Worm (Caenorhabditis elegans) whole organism, late embryonic: Measurements from ENCODE around the gene C24H10.3.

Experiments used
- C38D4.7 ChIP-seq: fragments of 200-800 bp; sonication (Bioruptor generic); optimal IDR thresholded peaks from 2 replicates; lab custom pipeline; 2018; ENCODE audit warnings: mild to moderate bottlenecking, missing genetic modification characterization, moderate library complexity, missing compliant biosample characterization
- K09A11.1 ChIP-seq: sonication (generic microtip); optimal IDR thresholded peaks from 2 replicates; lab custom pipeline; 2017; ENCODE audit warnings: antibody characterized with exemption, mild to moderate bottlenecking, missing genetic modification characterization, missing compliant biosample characterization; ENCODE audit not compliant: insufficient read depth
- Y22D7AL.16 ChIP-seq: sonication (generic microtip); optimal IDR thresholded peaks from 2 replicates; lab custom pipeline; 2016; ENCODE audit warnings: missing genetic modification characterization, missing compliant biosample characterization
- ahr-1 ChIP-seq: sonication (generic microtip); optimal IDR thresholded peaks from 2 replicates; lab custom pipeline; 2016; ENCODE audit warnings: missing genetic modification characterization, missing compliant biosample characterization
- ceh-18 ChIP-seq: sonication (generic microtip); optimal IDR thresholded peaks from 2 replicates; lab custom pipeline; 2016; ENCODE audit warnings: missing genetic modification characterization, missing compliant biosample characterization
- ceh-19 ChIP-seq: fragments of 200-800 bp; sonication (Bioruptor generic); optimal IDR thresholded peaks from 2 replicates; lab custom pipeline; 2018; ENCODE audit warnings: mild to moderate bottlenecking, missing genetic modification characterization, missing compliant biosample characterization
- ceh-2 ChIP-seq: sonication (generic microtip); optimal IDR thresholded peaks from 2 replicates; lab custom pipeline; 2016; ENCODE audit warnings: missing genotype, missing genetic modification characterization, missing compliant biosample characterization
- ceh-22 ChIP-seq: sonication (generic microtip); optimal IDR thresholded peaks from 2 replicates; lab custom pipeline; 2017; ENCODE audit warnings: missing biosample characterization, missing genetic modification characterization
- ceh-34 ChIP-seq: sonication (generic microtip); optimal IDR thresholded peaks from 2 replicates; lab custom pipeline; 2016; ENCODE audit warnings: mild to moderate bottlenecking, missing genetic modification characterization, missing compliant biosample characterization
- ceh-45 ChIP-seq: fragments of 200-800 bp; sonication (Bioruptor generic); IDR thresholded peaks from 2 replicates; pipeline ENCODE4 v1.3.6; 2022; ENCODE audit warnings: missing genetic modification reagents, missing genetic modification characterization, missing compliant biosample characterization
- ceh-48 ChIP-seq: sonication (generic microtip); optimal IDR thresholded peaks from 2 replicates; lab custom pipeline; 2016; ENCODE audit warnings: missing genetic modification characterization, inconsistent platforms, missing compliant biosample characterization
- ceh-6 ChIP-seq: fragments of 200-800 bp; sonication (Bioruptor generic); optimal IDR thresholded peaks from 2 replicates; lab custom pipeline; 2018; ENCODE audit warnings: mild to moderate bottlenecking, missing genetic modification characterization, missing compliant biosample characterization
- ceh-9 ChIP-seq: sonication (generic microtip); optimal IDR thresholded peaks from 2 replicates; lab custom pipeline; 2016; ENCODE audit warnings: mild to moderate bottlenecking, missing genetic modification characterization, inconsistent platforms, missing compliant biosample characterization
- che-1 ChIP-seq: sonication (generic microtip); optimal IDR thresholded peaks from 2 replicates; lab custom pipeline; 2016; ENCODE audit warnings: mild to moderate bottlenecking, missing genetic modification characterization, missing compliant biosample characterization
- dmd-4 ChIP-seq: sonication (generic microtip); optimal IDR thresholded peaks from 2 replicates; lab custom pipeline; 2016; ENCODE audit warnings: borderline replicate concordance, missing genetic modification characterization, missing compliant biosample characterization
- dve-1 ChIP-seq: sonication (generic microtip); optimal IDR thresholded peaks from 2 replicates; lab custom pipeline; 2017; ENCODE audit warnings: antibody characterized with exemption, mild to moderate bottlenecking, missing genetic modification characterization, missing compliant biosample characterization
- elt-2 ChIP-seq: sonication (generic microtip); optimal IDR thresholded peaks from 2 replicates; lab custom pipeline; 2016; ENCODE audit warnings: missing genetic modification reagents, missing genetic modification characterization, missing compliant biosample characterization
- elt-4 ChIP-seq: sonication (generic microtip); optimal IDR thresholded peaks from 2 replicates; lab custom pipeline; 2016; ENCODE audit warnings: missing genetic modification characterization, missing compliant biosample characterization
- ets-4 ChIP-seq: sonication (generic microtip); optimal IDR thresholded peaks from 2 replicates; lab custom pipeline; 2016; ENCODE audit warnings: missing genetic modification characterization, missing compliant biosample characterization
- fax-1 ChIP-seq: sonication (generic microtip); optimal IDR thresholded peaks from 2 replicates; lab custom pipeline; 2016; ENCODE audit warnings: missing genotype, missing genetic modification characterization, missing compliant biosample characterization
- gmeb-2 ChIP-seq: sonication (generic microtip); optimal IDR thresholded peaks from 2 replicates; lab custom pipeline; 2016; ENCODE audit warnings: missing genetic modification characterization, inconsistent platforms, missing compliant biosample characterization
- hlh-15 ChIP-seq: sonication (generic microtip); optimal IDR thresholded peaks from 2 replicates; lab custom pipeline; 2016; ENCODE audit warnings: missing genetic modification characterization, missing compliant biosample characterization
- hlh-6 ChIP-seq: sonication (generic microtip); optimal IDR thresholded peaks from 2 replicates; lab custom pipeline; 2016; ENCODE audit warnings: missing genotype, missing genetic modification characterization, missing compliant biosample characterization
- hlh-8 ChIP-seq: sonication (generic microtip); optimal IDR thresholded peaks from 2 replicates; lab custom pipeline; 2016; ENCODE audit warnings: missing genotype, missing genetic modification characterization, missing compliant biosample characterization
- madf-2 ChIP-seq: sonication (generic microtip); optimal IDR thresholded peaks from 2 replicates; lab custom pipeline; 2017; ENCODE audit warnings: missing genetic modification characterization, missing compliant biosample characterization
- mec-3 ChIP-seq: sonication (generic microtip); optimal IDR thresholded peaks from 2 replicates; lab custom pipeline; 2016; ENCODE audit warnings: borderline replicate concordance, missing genetic modification characterization, missing compliant biosample characterization
- nhr-11 ChIP-seq: fragments of 150-350 bp; optimal IDR thresholded peaks from 2 replicates; lab custom pipeline; 2014; ENCODE audit warnings: missing biosample characterization, missing genetic modification characterization
- npax-4 ChIP-seq: sonication (generic microtip); optimal IDR thresholded peaks from 2 replicates; lab custom pipeline; 2016; ENCODE audit warnings: missing genetic modification characterization, missing compliant biosample characterization
- odd-2 ChIP-seq: sonication (generic microtip); optimal IDR thresholded peaks from 2 replicates; lab custom pipeline; 2017; ENCODE audit warnings: antibody characterized with exemption, mild to moderate bottlenecking, missing genetic modification characterization, missing compliant biosample characterization
- pag-3 ChIP-seq: sonication (generic microtip); optimal IDR thresholded peaks from 2 replicates; lab custom pipeline; 2016; ENCODE audit warnings: missing compliant biosample characterization, missing genetic modification characterization, borderline replicate concordance
- pha-2 ChIP-seq: sonication (generic microtip); optimal IDR thresholded peaks from 2 replicates; lab custom pipeline; 2017; ENCODE audit warnings: mild to moderate bottlenecking, missing genetic modification characterization, missing compliant biosample characterization
- pqm-1 ChIP-seq: sonication (generic microtip); optimal IDR thresholded peaks from 2 replicates; lab custom pipeline; 2016; ENCODE audit warnings: missing genetic modification characterization, missing compliant biosample characterization
- pros-1 ChIP-seq: fragments of 150-350 bp; optimal IDR thresholded peaks from 2 replicates; lab custom pipeline; 2014; ENCODE audit warnings: missing biosample characterization, missing genetic modification reagents, missing genetic modification characterization
- ref-2 ChIP-seq: sonication (generic microtip); optimal IDR thresholded peaks from 2 replicates; lab custom pipeline; 2016; ENCODE audit warnings: missing genetic modification characterization, missing compliant biosample characterization
- rnt-1 ChIP-seq: sonication (generic microtip); optimal IDR thresholded peaks from 2 replicates; lab custom pipeline; 2016; ENCODE audit warnings: missing genetic modification characterization, missing compliant biosample characterization
- sdc-2 ChIP-seq: sonication (generic microtip); optimal IDR thresholded peaks from 2 replicates; lab custom pipeline; 2016; ENCODE audit warnings: missing genotype, missing genetic modification characterization, missing compliant biosample characterization
- sox-2 ChIP-seq: fragments of 200-800 bp; sonication (Bioruptor generic); IDR thresholded peaks from 2 replicates; pipeline ENCODE4 v1.3.6; 2022; ENCODE audit warnings: missing genetic modification reagents, missing genetic modification characterization, missing compliant biosample characterization
- tbx-2 ChIP-seq: sonication (generic microtip); optimal IDR thresholded peaks from 2 replicates; lab custom pipeline; 2016; ENCODE audit warnings: missing genetic modification characterization, missing compliant biosample characterization
- ttx-3 ChIP-seq: sonication (generic microtip); optimal IDR thresholded peaks from 2 replicates; lab custom pipeline; 2016; ENCODE audit warnings: missing genetic modification reagents, missing genetic modification characterization, missing compliant biosample characterization
- unc-42 ChIP-seq: sonication (generic microtip); optimal IDR thresholded peaks from 2 replicates; lab custom pipeline; 2016; ENCODE audit warnings: missing genotype, missing genetic modification characterization, missing compliant biosample characterization
- unc-55 ChIP-seq: sonication (generic microtip); optimal IDR thresholded peaks from 2 replicates; lab custom pipeline; 2017; ENCODE audit warnings: missing biosample characterization, missing genetic modification reagents, missing genetic modification characterization
- zip-5 ChIP-seq: sonication (generic microtip); optimal IDR thresholded peaks from 2 replicates; lab custom pipeline; 2016; ENCODE audit warnings: missing genetic modification characterization, missing compliant biosample characterization
- ztf-16 ChIP-seq: sonication (generic microtip); optimal IDR thresholded peaks from 2 replicates; lab custom pipeline; 2017; ENCODE audit warnings: missing genetic modification characterization, missing compliant biosample characterization

C24H10.3 gene

ce11 chrX:5071025-5071424 lies 10.2 kb downstream of the C24H10.3 start:
- TF ChIP-seq ahr-1 = no peak

ce11 chrX:5073895-5074294 lies 13.0 kb downstream of the C24H10.3 start:
- TF ChIP-seq unc-55 (GFP tag; lab: Kevin White, UChicago) = no peak
- no peak for TF ChIP-seq sox-2 (GFP tag; lab: Robert Waterston, UW)
- no peak for TF ChIP-seq madf-2 (tag; lab: Kevin White, UChicago)
- no peak for TF ChIP-seq zip-5
- no peak for TF ChIP-seq nhr-11 (tag; lab: Kevin White, UChicago)
- no peak for TF ChIP-seq mec-3 (tag; lab: Kevin White, UChicago)
- no peak for TF ChIP-seq ceh-9 (tag; lab: Kevin White, UChicago)
- no peak for TF ChIP-seq ceh-34

- TF ChIP-seq nhr-11 (tag; lab: Kevin White, UChicago) (no peak), ceh-9 (tag; lab: Kevin White, UChicago) (no peak), ceh-45 (GFP tag; lab: Robert Waterston, UW) (no peak), che-1 (tag; lab: Kevin White, UChicago) (no peak), fax-1 (tag; lab: Kevin White, UChicago) (no peak), ets-4 (tag; lab: Kevin White, UChicago) (no peak), C38D4.7 (GFP tag; lab: Kevin White, UChicago) (no peak), pqm-1 (tag; lab: Kevin White, UChicago) (no peak)
These were observed 14.7 kb downstream of the C24H10.3 start for ce11 chrX:5075538-5075937.

- no peak for TF ChIP-seq pros-1 (tag; lab: Kevin White, UChicago)
- no peak for TF ChIP-seq rnt-1 (tag; lab: Kevin White, UChicago)
- no peak for TF ChIP-seq unc-42 (tag; lab: Kevin White, UChicago)
- no peak for TF ChIP-seq ahr-1
- TF ChIP-seq npax-4 = no peak
- no peak for TF ChIP-seq che-1 (tag; lab: Kevin White, UChicago)
- no peak for TF ChIP-seq hlh-15 (tag; lab: Kevin White, UChicago)
- TF ChIP-seq ceh-6 = no peak
- no peak for TF ChIP-seq ceh-19
- TF ChIP-seq sdc-2 (tag; lab: Kevin White, UChicago) = peak; percentile 42
- TF ChIP-seq gmeb-2 (tag; lab: Kevin White, UChicago) = no peak
- TF ChIP-seq elt-2 (tag; lab: Kevin White, UChicago) = peak; percentile 13
- TF ChIP-seq C38D4.7 (GFP tag; lab: Kevin White, UChicago) = no peak
- no peak for TF ChIP-seq pag-3 (tag; lab: Kevin White, UChicago)
- TF ChIP-seq ceh-2 (tag; lab: Kevin White, UChicago) = no peak
- TF ChIP-seq ref-2 (tag; lab: Kevin White, UChicago) = peak; percentile 43
- peak; percentile 8 for TF ChIP-seq ceh-18 (tag; lab: Kevin White, UChicago)
- TF ChIP-seq unc-55 (GFP tag; lab: Kevin White, UChicago) = no peak
- TF ChIP-seq K09A11.1 (tag; lab: Kevin White, UChicago) = no peak
- TF ChIP-seq ceh-48 (tag; lab: Kevin White, UChicago) = no peak
- peak; percentile 43 for TF ChIP-seq pqm-1 (tag; lab: Kevin White, UChicago)
- TF ChIP-seq madf-2 (tag; lab: Kevin White, UChicago) = no peak
- no peak for TF ChIP-seq odd-2 (tag; lab: Kevin White, UChicago)
- no peak for TF ChIP-seq hlh-8
- TF ChIP-seq ceh-22 (tag; lab: Kevin White, UChicago) = no peak
- peak; percentile 27 for TF ChIP-seq tbx-2
- no peak for TF ChIP-seq dve-1 (tag; lab: Kevin White, UChicago)
- no peak for TF ChIP-seq pha-2 (tag; lab: Kevin White, UChicago)
- TF ChIP-seq fax-1 (tag; lab: Kevin White, UChicago) = no peak
- TF ChIP-seq mec-3 (tag; lab: Kevin White, UChicago) = no peak
- TF ChIP-seq Y22D7AL.16 = no peak
- TF ChIP-seq ttx-3 (tag; lab: Kevin White, UChicago) = no peak
- TF ChIP-seq elt-4 = no peak
- TF ChIP-seq dmd-4 (tag; lab: Kevin White, UChicago) = peak; percentile 6
- no peak for TF ChIP-seq nhr-11 (tag; lab: Kevin White, UChicago)
- peak; percentile 71 for TF ChIP-seq hlh-6 (tag; lab: Kevin White, UChicago)
- no peak for TF ChIP-seq ztf-16 (tag; lab: Kevin White, UChicago)
These were observed 17.0 kb downstream of the C24H10.3 start, which contains the start of gene cal-5 for ce11 chrX:5077696-5078343. Gene cal-5, minus strand, starts transcription at chrX:5077961.
